Worm (Caenorhabditis elegans): Measurements from ENCODE around the gene fbxa-190.

- TF ChIP-seq klf-2 (GFP tag; conservative IDR thresholded peaks at IDR 0.05): no peak
- no peak for TF ChIP-seq tab-1 (GFP tag; IDR thresholded peaks at IDR 0.05)
These were observed 22.1 kb downstream of the fbxa-190 start, which contains the start of gene F56C3.9 for ce11 chrX:1393891-1394290.
